Worm (Caenorhabditis elegans) whole organism, L3 larva: ENCODE results near the gene mmcm-1.

ENCODE experiments used
- ama-1 ChIP-seq: fragments of 150-350 bp; optimal IDR thresholded peaks from 2 replicates; lab custom pipeline; 2018
- ceh-28 ChIP-seq: fragments of 150-350 bp; optimal IDR thresholded peaks from 2 replicates; lab custom pipeline; 2014; ENCODE audit warnings: missing biosample characterization, missing genetic modification reagents, missing genetic modification characterization
- lin-39 ChIP-seq: fragments of 150-350 bp; optimal IDR thresholded peaks from 2 replicates; lab custom pipeline; 2018; ENCODE audit warnings: missing biosample characterization, missing genetic modification reagents, missing genetic modification characterization
- nhr-11 ChIP-seq: fragments of 150-350 bp; optimal IDR thresholded peaks from 2 replicates; lab custom pipeline; 2014; ENCODE audit warnings: missing biosample characterization, missing genetic modification characterization
- nhr-28 ChIP-seq: fragments of 150-350 bp; optimal IDR thresholded peaks from 2 replicates; lab custom pipeline; 2014; ENCODE audit warnings: missing biosample characterization, missing genetic modification characterization
- nhr-77 ChIP-seq: fragments of 150-350 bp; optimal IDR thresholded peaks from 2 replicates; lab custom pipeline; 2014; ENCODE audit warnings: missing biosample characterization, missing genetic modification characterization

DNA sequence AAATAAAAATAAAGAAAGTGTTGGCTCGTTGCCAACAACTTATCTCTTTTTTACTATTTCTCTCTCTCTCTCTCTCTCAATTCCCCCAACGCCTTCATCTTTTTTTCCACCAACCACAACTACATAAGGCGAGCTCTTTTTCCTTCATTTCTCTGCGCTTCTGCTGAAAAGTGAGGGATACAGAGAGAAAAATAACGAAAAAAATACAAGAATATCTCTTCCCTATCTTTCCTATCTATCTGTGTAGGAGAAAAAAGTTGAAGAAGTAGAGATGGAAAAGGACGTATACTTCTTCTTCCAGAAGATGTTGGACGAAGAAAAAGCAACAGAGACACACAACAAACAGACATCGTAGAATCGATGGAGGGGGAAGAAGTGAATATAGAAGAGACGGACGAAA, 8.6 kb downstream of the mmcm-1 start:
- TF ChIP-seq nhr-11 (no peak), lin-39 (tag; lab: Kevin White, UChicago) (no peak), ceh-28 (no peak), nhr-77 (tag; lab: Kevin White, UChicago) (no peak), ama-1 (lab: Kevin White, UChicago) (no peak), nhr-28 (tag; lab: Kevin White, UChicago) (no peak)
